Worm (Caenorhabditis elegans) whole organism, L4 larva: ENCODE measurements around the gene Y57A10C.8.

Source experiments
- F10B5.3 ChIP-seq: sonication (generic microtip); optimal IDR thresholded peaks from 2 replicates; lab custom pipeline; 2016; ENCODE audit warnings: mild to moderate bottlenecking, missing genetic modification characterization, missing compliant biosample characterization
- F26F4.8 ChIP-seq: fragments of 200-800 bp; sonication (Bioruptor generic); conservative IDR thresholded peaks from 2 replicates; pipeline ENCODE4 v1.3.6; 2022; ENCODE audit warnings: missing genetic modification characterization, missing compliant biosample characterization
- F37D6.2 ChIP-seq: sonication (generic microtip); optimal IDR thresholded peaks from 2 replicates; lab custom pipeline; 2016; ENCODE audit warnings: mild to moderate bottlenecking, missing genetic modification characterization, missing compliant biosample characterization
- T26A8.4 ChIP-seq: fragments of 200-800 bp; sonication (Bioruptor generic); IDR thresholded peaks from 2 replicates; pipeline ENCODE4 v1.3.6; 2022; ENCODE audit warnings: missing genetic modification characterization, missing compliant biosample characterization
- cey-2 ChIP-seq: sonication (generic microtip); optimal IDR thresholded peaks from 3 replicates; lab custom pipeline; 2017; ENCODE audit warnings: missing genetic modification characterization, mild to moderate bottlenecking, missing compliant biosample characterization, antibody characterized with exemption, borderline replicate concordance; ENCODE audit not compliant: insufficient read depth
- daf-16 ChIP-seq, 3 experiments: sonication (generic microtip); optimal IDR thresholded peaks; 2 replicates each; lab custom pipeline; 2016 to 2017; ENCODE audit warnings: missing genetic modification characterization in 3 of 3, missing genetic modification reagents in 3 of 3, mild to moderate bottlenecking in 2 of 3, missing compliant biosample characterization in 2 of 3, missing biosample characterization in 1 of 3, moderate library complexity in 1 of 3
- dmd-6 ChIP-seq: fragments of 200-800 bp; sonication (Bioruptor generic); IDR thresholded peaks from 2 replicates; pipeline ENCODE4 v1.3.6; 2022; ENCODE audit warnings: missing genetic modification reagents, missing genetic modification characterization, missing compliant biosample characterization
- dmd-8 ChIP-seq: fragments of 200-800 bp; sonication (Bioruptor generic); IDR thresholded peaks from 2 replicates; pipeline ENCODE4 v1.3.6; 2022; ENCODE audit warnings: missing genetic modification characterization, missing compliant biosample characterization
- dmd-9 ChIP-seq: fragments of 200-800 bp; sonication (Bioruptor generic); IDR thresholded peaks from 2 replicates; pipeline ENCODE4 v1.3.6; 2022; ENCODE audit warnings: missing genetic modification reagents, missing genetic modification characterization, missing compliant biosample characterization
- dpl-1 ChIP-seq: fragments of 150-350 bp; optimal IDR thresholded peaks from 2 replicates; lab custom pipeline; 2014; ENCODE audit warnings: missing biosample characterization, missing genetic modification reagents, missing genetic modification characterization
- dve-1 ChIP-seq: sonication (generic microtip); optimal IDR thresholded peaks from 2 replicates; lab custom pipeline; 2017; ENCODE audit warnings: antibody characterized with exemption, mild to moderate bottlenecking, missing genetic modification characterization, missing compliant biosample characterization; ENCODE audit not compliant: insufficient read depth
- egl-27 ChIP-seq: sonication (generic microtip); optimal IDR thresholded peaks from 3 replicates; lab custom pipeline; 2017; ENCODE audit warnings: missing biosample characterization, missing genetic modification reagents, missing genetic modification characterization
- egl-43 ChIP-seq: fragments of 200-800 bp; sonication (Bioruptor generic); IDR thresholded peaks from 2 replicates; pipeline ENCODE4 v1.3.6; 2022; ENCODE audit warnings: missing genetic modification reagents, missing genetic modification characterization, missing compliant biosample characterization
- hlh-11 ChIP-seq: fragments of 200-800 bp; sonication (Bioruptor generic); optimal IDR thresholded peaks from 2 replicates; lab custom pipeline; 2018; ENCODE audit warnings: mild to moderate bottlenecking, missing genetic modification characterization, missing compliant biosample characterization
- lim-7 ChIP-seq: fragments of 200-800 bp; sonication (Bioruptor generic); IDR thresholded peaks from 2 replicates; pipeline ENCODE4 v1.3.6; 2022; ENCODE audit warnings: missing genetic modification characterization, missing compliant biosample characterization
- lsy-2 ChIP-seq, 2 experiments: fragments of 150-350 bp in 1 of 2; sonication (generic microtip) in 1 of 2; optimal IDR thresholded peaks; 2 replicates each; lab custom pipeline; 2014 to 2017; ENCODE audit warnings: missing biosample characterization in 2 of 2, missing genetic modification characterization in 2 of 2
- madf-5 ChIP-seq, 2 experiments: fragments of 200-800 bp; sonication (Bioruptor generic); IDR thresholded peaks; 2 replicates each; pipeline ENCODE4 v1.3.6; 2022; ENCODE audit warnings: missing compliant biosample characterization in 2 of 2, missing genetic modification characterization in 2 of 2
- mep-1 ChIP-seq: fragments of 150-350 bp; sonication (generic microtip); optimal IDR thresholded peaks from 3 replicates; lab custom pipeline; 2014; ENCODE audit warnings: missing biosample characterization, missing genetic modification characterization
- mes-2 ChIP-seq: sonication (generic microtip); optimal IDR thresholded peaks from 2 replicates; lab custom pipeline; 2016; ENCODE audit warnings: missing genotype, mild to moderate bottlenecking, missing genetic modification characterization, missing compliant biosample characterization; ENCODE audit not compliant: poor library complexity, severe bottlenecking
- mxl-3 ChIP-seq: fragments of 200-800 bp; sonication (Bioruptor generic); optimal IDR thresholded peaks from 2 replicates; lab custom pipeline; 2018; ENCODE audit warnings: mild to moderate bottlenecking, missing genetic modification characterization, missing compliant biosample characterization
- nhr-102 ChIP-seq: sonication (generic microtip); optimal IDR thresholded peaks from 2 replicates; lab custom pipeline; 2016; ENCODE audit warnings: mild to moderate bottlenecking, missing genetic modification characterization, moderate library complexity, missing compliant biosample characterization
- nhr-28 ChIP-seq: fragments of 150-350 bp; optimal IDR thresholded peaks from 2 replicates; lab custom pipeline; 2014; ENCODE audit warnings: missing biosample characterization, missing genetic modification characterization
- nhr-6 ChIP-seq: fragments of 150-350 bp; optimal IDR thresholded peaks from 2 replicates; lab custom pipeline; 2014; ENCODE audit warnings: missing biosample characterization, missing genetic modification characterization
- nhr-77 ChIP-seq: fragments of 150-350 bp; optimal IDR thresholded peaks from 2 replicates; lab custom pipeline; 2014; ENCODE audit warnings: missing biosample characterization, missing genetic modification characterization
- pha-4 ChIP-seq, 2 experiments: fragments of 150-350 bp in 1 of 2; fragments of 200-800 bp in 1 of 2; sonication (Bioruptor generic) in 1 of 2; IDR thresholded peaks in 1 of 2; optimal IDR thresholded peaks in 1 of 2; 2 replicates each; pipeline versions ENCODE4 v1.3.6 to Lab custom; 2014 to 2022; ENCODE audit warnings: missing genetic modification characterization in 2 of 2, missing genetic modification reagents in 2 of 2, missing biosample characterization in 1 of 2, missing compliant biosample characterization in 1 of 2
- pqm-1 ChIP-seq: sonication (generic microtip); optimal IDR thresholded peaks from 2 replicates; lab custom pipeline; 2017; ENCODE audit warnings: missing biosample characterization, missing genetic modification characterization
- set-16 ChIP-seq: fragments of 200-800 bp; sonication (Bioruptor generic); IDR thresholded peaks from 2 replicates; pipeline ENCODE4 v1.3.6; 2022; ENCODE audit warnings: missing genetic modification reagents, missing genetic modification characterization, missing compliant biosample characterization
- skn-1 ChIP-seq: fragments of 150-350 bp; optimal IDR thresholded peaks from 2 replicates; lab custom pipeline; 2014; ENCODE audit warnings: missing biosample characterization, missing genetic modification characterization
- spr-1 ChIP-seq: sonication (generic microtip); optimal IDR thresholded peaks from 2 replicates; lab custom pipeline; 2016; ENCODE audit warnings: mild to moderate bottlenecking, missing genetic modification characterization, missing compliant biosample characterization
- unc-62 ChIP-seq, 3 experiments: fragments of 150-350 bp in 1 of 3; sonication (generic microtip); optimal IDR thresholded peaks in 2 of 3; peaks in 1 of 3; 1 replicate in 1 of 3; 2 replicates in 2 of 3; lab custom pipeline; 2014 to 2017; ENCODE audit warnings: missing biosample characterization in 3 of 3, missing genetic modification characterization in 3 of 3, missing genetic modification reagents in 3 of 3, missing genotype in 1 of 3
- vab-7 ChIP-seq: fragments of 200-800 bp; sonication (Bioruptor generic); IDR thresholded peaks from 2 replicates; pipeline ENCODE4 v1.3.6; 2022; ENCODE audit warnings: missing genetic modification reagents, missing genetic modification characterization, missing compliant biosample characterization
- zfp-2 ChIP-seq: sonication (generic microtip); optimal IDR thresholded peaks from 2 replicates; lab custom pipeline; 2016; ENCODE audit warnings: mild to moderate bottlenecking, missing genetic modification characterization, missing compliant biosample characterization

Gene Y57A10C.8

DNA sequence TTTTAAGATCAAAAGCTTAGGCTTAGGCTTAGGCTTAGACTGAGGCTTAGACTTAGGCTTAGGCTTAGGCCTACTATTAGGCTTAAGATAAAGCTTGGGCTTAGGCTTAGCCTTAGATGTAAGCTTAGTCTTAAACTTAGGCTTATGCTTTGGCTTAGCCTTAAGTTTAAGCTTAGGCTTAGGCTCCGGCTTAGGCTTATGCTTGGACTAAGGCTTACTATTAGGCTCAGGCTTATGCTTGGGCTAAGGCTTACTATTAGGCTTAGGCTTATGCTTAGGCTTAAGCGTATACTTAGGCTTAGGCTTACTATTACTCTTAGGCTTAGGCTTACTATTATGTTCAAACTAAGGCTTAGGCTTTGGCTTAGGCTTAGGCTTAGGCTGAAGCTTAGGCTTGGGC is 7.1 kb upstream of the Y57A10C.8 start:
- TF ChIP-seq F37D6.2 (no peak), dpl-1 (GFP tag; lab: Kevin White, UChicago) (no peak), madf-5 (GFP tag; IDR thresholded peaks at IDR 0.05; lab: Robert Waterston, UW) (no peak), F10B5.3 (tag; lab: Kevin White, UChicago) (no peak), mxl-3 (GFP tag; lab: Kevin White, UChicago) (no peak), lim-7 (GFP tag; lab: Robert Waterston, UW) (0 out of 2 replicates have a peak, but pooled peaks have one; percentile 32), dmd-8 (no peak), set-16 (GFP tag; lab: Robert Waterston, UW) (no peak)

DNA sequence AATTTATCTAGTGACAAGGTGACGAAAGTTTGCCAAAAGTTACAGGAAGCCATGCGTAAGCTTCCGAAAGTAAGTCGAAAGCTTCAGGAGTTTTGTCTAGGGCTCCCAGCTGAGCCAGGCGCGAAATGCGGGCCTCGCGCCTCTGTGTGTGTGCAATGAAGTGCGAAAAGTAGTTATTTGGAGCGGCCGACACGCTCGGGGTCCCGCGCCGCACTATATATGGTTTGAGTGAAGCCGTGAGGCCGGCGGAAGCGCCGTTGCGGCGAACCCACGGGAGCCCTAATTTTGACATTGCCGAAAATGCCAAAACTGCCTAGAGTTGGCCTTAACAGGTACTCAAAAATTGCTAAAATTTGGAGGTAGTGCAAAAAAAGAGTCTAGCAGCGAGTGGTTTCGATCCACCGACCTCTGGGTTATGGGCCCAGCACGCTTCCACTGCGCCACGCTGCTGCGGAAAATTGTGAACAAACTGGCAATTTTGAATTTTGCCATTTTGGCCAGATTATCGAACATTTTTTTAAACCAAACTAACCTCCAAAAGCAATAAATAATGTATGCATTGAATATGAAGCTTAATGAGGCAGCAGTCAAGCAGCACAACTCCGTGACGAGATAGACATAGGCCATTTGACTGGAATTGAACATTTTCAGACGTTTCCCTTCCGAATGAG is 5.7 kb upstream of the Y57A10C.8 start:
- TF ChIP-seq dmd-8, result 0 out of 2 replicates have a peak, but pooled peaks have one; percentile 47
- peak; percentile 42; the same call in 1 of the 2 replicates for TF ChIP-seq vab-7
- TF ChIP-seq set-16 (GFP tag; lab: Robert Waterston, UW), result peak; percentile 62
- no peak for TF ChIP-seq zfp-2
- TF ChIP-seq lim-7 (GFP tag; lab: Robert Waterston, UW), result peak; percentile 63; the same call in 1 of the 2 replicates
- TF ChIP-seq pha-4 (GFP tag; IDR thresholded peaks at IDR 0.05; lab: Robert Waterston, UW), result peak; percentile 18; the same call in 1 of the 2 replicates
- TF ChIP-seq pha-4 (tag; optimal IDR thresholded peaks at IDR 0.05; lab: Kevin White, UChicago), result no peak
- TF ChIP-seq egl-43 (GFP tag; lab: Robert Waterston, UW), result peak; percentile 57; the same call in 1 of the 2 replicates
- TF ChIP-seq dmd-9 (GFP tag; lab: Robert Waterston, UW), result 0 out of 2 replicates have a peak, but pooled peaks have one; percentile 61
- no peak for TF ChIP-seq lsy-2 (tag; optimal IDR thresholded peaks at IDR 0.05; lab: Kevin White, UChicago)

DNA sequence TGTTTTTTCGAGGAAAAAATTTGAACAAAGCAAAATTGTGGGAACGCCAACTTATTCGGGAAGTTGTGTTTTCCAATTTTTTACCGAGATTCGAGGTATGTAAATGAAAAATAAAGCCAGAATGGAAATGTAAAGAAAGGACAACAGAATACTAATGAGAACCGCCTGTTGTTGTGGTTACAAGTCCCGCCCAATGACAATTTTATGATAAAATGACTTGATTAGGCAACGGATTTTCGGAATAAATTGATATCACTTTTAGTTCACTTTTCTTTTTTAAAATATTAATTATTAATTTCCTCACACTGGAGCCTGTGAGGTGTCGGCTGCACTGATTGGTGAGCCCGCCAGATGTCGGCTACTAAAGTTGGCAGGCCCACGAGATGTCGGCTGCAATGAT is 2.7 kb upstream of the Y57A10C.8 start, which contains the start of gene dct-12:
TSS of gene dct-12 (minus strand) at position 101 of the 400 bp plus-strand sequence.
- no peak for TF ChIP-seq F10B5.3 (tag; lab: Kevin White, UChicago)
- TF ChIP-seq dmd-9 (GFP tag; lab: Robert Waterston, UW), result no peak
- peak in 1 of 2 experiments; percentile 70 for TF ChIP-seq unc-62 (GFP tag; optimal IDR thresholded peaks at IDR 0.05 in 1 of 2; lab: Kevin White, UChicago)
- no peak for TF ChIP-seq unc-62 (tag; optimal IDR thresholded peaks at IDR 0.05; lab: Kevin White, UChicago)
- no peak for TF ChIP-seq T26A8.4 (GFP tag; lab: Robert Waterston, UW)

DNA sequence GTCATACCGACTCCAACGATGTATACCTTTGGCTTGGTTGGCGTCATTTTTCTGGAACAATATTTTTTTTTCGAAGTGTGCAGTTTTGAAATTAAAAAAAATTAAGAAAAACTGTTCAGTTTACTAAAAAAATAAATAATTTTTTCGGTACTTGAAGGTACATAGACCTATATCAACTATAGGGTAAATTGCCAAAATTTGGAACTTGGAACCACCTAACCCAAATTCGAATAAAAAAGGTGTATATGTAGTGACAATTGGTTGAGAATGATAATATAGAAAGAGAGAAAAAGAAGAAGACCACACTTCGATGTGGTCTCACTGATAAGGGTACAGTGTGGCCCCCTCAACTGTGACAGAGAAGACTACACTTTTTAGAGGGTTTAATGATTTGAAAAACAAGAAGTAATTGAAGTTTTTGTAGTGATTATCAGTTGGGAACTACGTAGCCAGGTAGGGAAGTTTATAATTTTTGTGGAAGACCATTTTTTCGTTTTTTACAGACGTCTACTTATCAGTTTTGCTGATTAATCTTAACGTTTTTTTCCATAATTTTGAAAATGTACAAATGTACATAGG is 3.9 kb downstream of the Y57A10C.8 start, which contains the start of gene daf-22:
TSS of gene daf-22 (minus strand) at position 51 of the 579 bp plus-strand sequence.
- no peak for TF ChIP-seq skn-1 (tag; lab: Kevin White, UChicago)
- peak; percentile 40 for TF ChIP-seq cey-2 (tag; lab: Kevin White, UChicago)
- TF ChIP-seq nhr-6, result peak; percentile 36
- TF ChIP-seq mes-2 (tag; lab: Kevin White, UChicago), result peak; percentile 45
- no peak for TF ChIP-seq dmd-9 (GFP tag; lab: Robert Waterston, UW)
- TF ChIP-seq daf-16 (GFP tag; optimal IDR thresholded peaks at IDR 0.05; lab: Kevin White, UChicago), result no peak
- TF ChIP-seq daf-16 (tag; optimal IDR thresholded peaks at IDR 0.05; lab: Kevin White, UChicago), result peak; percentile 75
- peak; percentile 100 for TF ChIP-seq nhr-28 (tag; lab: Kevin White, UChicago)
- TF ChIP-seq T26A8.4 (GFP tag; lab: Robert Waterston, UW), result no peak
- peak; percentile 72 for TF ChIP-seq nhr-77 (tag; lab: Kevin White, UChicago)
- peak; percentile 76 for TF ChIP-seq pqm-1 (tag; lab: Kevin White, UChicago)
- peak; percentile 53 for TF ChIP-seq mep-1
- TF ChIP-seq egl-27 (tag; lab: Kevin White, UChicago), result no peak
- TF ChIP-seq lsy-2 (tag; optimal IDR thresholded peaks at IDR 0.05; lab: Kevin White, UChicago), result peak in 1 of 2 experiments; percentile 40
- peak; percentile 74 for TF ChIP-seq dmd-6 (GFP tag; lab: Robert Waterston, UW)
- no peak for TF ChIP-seq zfp-2
- no peak for TF ChIP-seq dmd-8
- no peak for TF ChIP-seq F37D6.2
- no peak for TF ChIP-seq spr-1 (tag; lab: Kevin White, UChicago)
- TF ChIP-seq dve-1 (tag; lab: Kevin White, UChicago), result peak; percentile 93
- TF ChIP-seq F26F4.8 (GFP tag; lab: Robert Waterston, UW), result no peak
- peak; percentile 6 for TF ChIP-seq nhr-102 (tag; lab: Kevin White, UChicago)
- peak; percentile 70 for TF ChIP-seq hlh-11 (tag; lab: Kevin White, UChicago)
